Fruit fly (Drosophila melanogaster): ENCODE results near the gene CG5050.

- TF ChIP-seq Eip93F (GFP tag; optimal IDR thresholded peaks at IDR 0.05) (no peak), svp (GFP tag) (peak; percentile 67), fd59A (GFP tag; optimal IDR thresholded peaks at IDR 0.05) (no peak), cyc (GFP tag; optimal IDR thresholded peaks at IDR 0.05) (no peak), Sox14 (GFP tag; optimal IDR thresholded peaks at IDR 0.05) (no peak), fkh (GFP tag; optimal IDR thresholded peaks at IDR 0.05) (no peak), Sox15 (GFP tag; optimal IDR thresholded peaks at IDR 0.05) (no peak), net (GFP tag; optimal IDR thresholded peaks at IDR 0.05) (no peak), CG7368 (GFP tag; optimal IDR thresholded peaks at IDR 0.05) (no peak), esn (GFP tag; optimal IDR thresholded peaks at IDR 0.05) (no peak), Ets21C (GFP tag; optimal IDR thresholded peaks at IDR 0.05) (no peak), CG3919 (GFP tag; optimal IDR thresholded peaks at IDR 0.05) (no peak), Met (GFP tag; optimal IDR thresholded peaks at IDR 0.05) (no peak), dac (GFP tag; optimal IDR thresholded peaks at IDR 0.05) (no peak)
Observed at dm6 chr2L:17422089-17422488, 30.6 kb upstream of the CG5050 start.

Measured in whole organism, prepupa.